Worm (Caenorhabditis elegans): ENCODE results near the gene C08B6.10.

- no peak for TF ChIP-seq nhr-12 (tag; optimal IDR thresholded peaks at IDR 0.05)
- TF ChIP-seq unc-62 (GFP tag; optimal IDR thresholded peaks at IDR 0.05), result peak; percentile 12
- no peak for TF ChIP-seq blmp-1 (tag; optimal IDR thresholded peaks at IDR 0.05)
- TF ChIP-seq cnd-1 (tag; optimal IDR thresholded peaks at IDR 0.05), result no peak
- no peak for TF ChIP-seq mab-5 (tag; optimal IDR thresholded peaks at IDR 0.05)
- TF ChIP-seq lsy-2 (tag; optimal IDR thresholded peaks at IDR 0.05), result no peak
- no peak for TF ChIP-seq unc-39 (tag; optimal IDR thresholded peaks at IDR 0.05)
- peak; percentile 90 for TF ChIP-seq ces-1 (GFP tag; optimal IDR thresholded peaks at IDR 0.05)
- no peak for TF ChIP-seq elt-3 (tag; optimal IDR thresholded peaks at IDR 0.05)
- no peak for TF ChIP-seq ceh-83 (GFP tag; optimal IDR thresholded peaks at IDR 0.05)
- no peak for TF ChIP-seq pha-4 (tag; optimal IDR thresholded peaks at IDR 0.05)
- no peak for TF ChIP-seq snpc-4 (tag; optimal IDR thresholded peaks at IDR 0.05)
- no peak for TF ChIP-seq ztf-11 (tag; optimal IDR thresholded peaks at IDR 0.05)
- no peak for TF ChIP-seq nhr-76 (tag; optimal IDR thresholded peaks at IDR 0.05)
Measured at ce11 chrV:10174632-10175075, 49.4 kb downstream of the C08B6.10 start.
